Worm (Caenorhabditis elegans) whole organism, late embryonic: ENCODE measurements around the gene R07H5.16.

Experiments used
- C08G9.2 ChIP-seq: sonication (generic microtip); optimal IDR thresholded peaks from 2 replicates; lab custom pipeline; 2016; ENCODE audit warnings: mild to moderate bottlenecking, missing genetic modification characterization, moderate library complexity, missing compliant biosample characterization
- K02D7.2 ChIP-seq: sonication (generic microtip); optimal IDR thresholded peaks from 2 replicates; lab custom pipeline; 2017; ENCODE audit warnings: mild to moderate bottlenecking, missing genetic modification characterization, missing compliant biosample characterization
- Y22D7AL.16 ChIP-seq: sonication (generic microtip); optimal IDR thresholded peaks from 2 replicates; lab custom pipeline; 2016; ENCODE audit warnings: missing genetic modification characterization, missing compliant biosample characterization
- ceh-14 ChIP-seq: sonication (generic microtip); optimal IDR thresholded peaks from 2 replicates; lab custom pipeline; 2016; ENCODE audit warnings: missing genotype, missing genetic modification characterization, missing compliant biosample characterization
- ceh-18 ChIP-seq: sonication (generic microtip); optimal IDR thresholded peaks from 2 replicates; lab custom pipeline; 2016; ENCODE audit warnings: missing genetic modification characterization, missing compliant biosample characterization
- ceh-19 ChIP-seq: fragments of 200-800 bp; sonication (Bioruptor generic); optimal IDR thresholded peaks from 2 replicates; lab custom pipeline; 2018; ENCODE audit warnings: mild to moderate bottlenecking, missing genetic modification characterization, missing compliant biosample characterization
- ceh-31 ChIP-seq: sonication (generic microtip); optimal IDR thresholded peaks from 2 replicates; lab custom pipeline; 2016; ENCODE audit warnings: missing genetic modification characterization, missing compliant biosample characterization
- ceh-34 ChIP-seq: sonication (generic microtip); optimal IDR thresholded peaks from 2 replicates; lab custom pipeline; 2016; ENCODE audit warnings: mild to moderate bottlenecking, missing genetic modification characterization, missing compliant biosample characterization
- ceh-45 ChIP-seq: fragments of 200-800 bp; sonication (Bioruptor generic); IDR thresholded peaks from 2 replicates; pipeline ENCODE4 v1.3.6; 2022; ENCODE audit warnings: missing genetic modification reagents, missing genetic modification characterization, missing compliant biosample characterization
- ceh-48 ChIP-seq: sonication (generic microtip); optimal IDR thresholded peaks from 2 replicates; lab custom pipeline; 2016; ENCODE audit warnings: missing genetic modification characterization, inconsistent platforms, missing compliant biosample characterization
- che-1 ChIP-seq: sonication (generic microtip); optimal IDR thresholded peaks from 2 replicates; lab custom pipeline; 2016; ENCODE audit warnings: mild to moderate bottlenecking, missing genetic modification characterization, missing compliant biosample characterization
- dmd-4 ChIP-seq: sonication (generic microtip); optimal IDR thresholded peaks from 2 replicates; lab custom pipeline; 2016; ENCODE audit warnings: borderline replicate concordance, missing genetic modification characterization, missing compliant biosample characterization
- elt-2 ChIP-seq: sonication (generic microtip); optimal IDR thresholded peaks from 2 replicates; lab custom pipeline; 2016; ENCODE audit warnings: missing genetic modification reagents, missing genetic modification characterization, missing compliant biosample characterization
- elt-4 ChIP-seq: sonication (generic microtip); optimal IDR thresholded peaks from 2 replicates; lab custom pipeline; 2016; ENCODE audit warnings: missing genetic modification characterization, missing compliant biosample characterization
- ets-4 ChIP-seq: sonication (generic microtip); optimal IDR thresholded peaks from 2 replicates; lab custom pipeline; 2016; ENCODE audit warnings: missing genetic modification characterization, missing compliant biosample characterization
- fax-1 ChIP-seq: sonication (generic microtip); optimal IDR thresholded peaks from 2 replicates; lab custom pipeline; 2016; ENCODE audit warnings: missing genotype, missing genetic modification characterization, missing compliant biosample characterization
- fkh-10 ChIP-seq: fragments of 150-350 bp; optimal IDR thresholded peaks from 2 replicates; lab custom pipeline; 2014; ENCODE audit warnings: missing biosample characterization, missing genetic modification reagents, missing genetic modification characterization
- fkh-6 ChIP-seq: sonication (generic microtip); optimal IDR thresholded peaks from 2 replicates; lab custom pipeline; 2016; ENCODE audit warnings: missing genetic modification characterization, missing compliant biosample characterization
- hlh-13 ChIP-seq: fragments of 200-800 bp; sonication (Bioruptor generic); optimal IDR thresholded peaks from 2 replicates; lab custom pipeline; 2018; ENCODE audit warnings: mild to moderate bottlenecking, missing genetic modification characterization, missing compliant biosample characterization
- hlh-15 ChIP-seq: sonication (generic microtip); optimal IDR thresholded peaks from 2 replicates; lab custom pipeline; 2016; ENCODE audit warnings: missing genetic modification characterization, missing compliant biosample characterization
- lin-11 ChIP-seq: fragments of 200-800 bp; sonication (Bioruptor generic); optimal IDR thresholded peaks from 2 replicates; lab custom pipeline; 2018; ENCODE audit warnings: mild to moderate bottlenecking, missing genetic modification characterization, missing compliant biosample characterization
- npax-4 ChIP-seq: sonication (generic microtip); optimal IDR thresholded peaks from 2 replicates; lab custom pipeline; 2016; ENCODE audit warnings: missing genetic modification characterization, missing compliant biosample characterization
- pat-9 ChIP-seq: fragments of 200-800 bp; sonication (Bioruptor generic); optimal IDR thresholded peaks from 2 replicates; lab custom pipeline; 2018; ENCODE audit warnings: mild to moderate bottlenecking, missing genetic modification characterization, moderate library complexity, missing compliant biosample characterization
- pha-4 ChIP-seq: fragments of 150-350 bp; optimal IDR thresholded peaks from 2 replicates; lab custom pipeline; 2018; ENCODE audit warnings: missing biosample characterization, missing genetic modification reagents, missing genetic modification characterization
- pros-1 ChIP-seq: fragments of 150-350 bp; optimal IDR thresholded peaks from 2 replicates; lab custom pipeline; 2014; ENCODE audit warnings: missing biosample characterization, missing genetic modification reagents, missing genetic modification characterization
- sdc-2 ChIP-seq: sonication (generic microtip); optimal IDR thresholded peaks from 2 replicates; lab custom pipeline; 2016; ENCODE audit warnings: missing genotype, missing genetic modification characterization, missing compliant biosample characterization
- sox-4 ChIP-seq: sonication (generic microtip); optimal IDR thresholded peaks from 2 replicates; lab custom pipeline; 2017; ENCODE audit warnings: mild to moderate bottlenecking, missing genetic modification characterization, inconsistent platforms, missing compliant biosample characterization
- tbx-7 ChIP-seq: sonication (generic microtip); optimal IDR thresholded peaks from 2 replicates; lab custom pipeline; 2016; ENCODE audit warnings: missing genotype, missing genetic modification characterization, missing compliant biosample characterization
- unc-42 ChIP-seq: sonication (generic microtip); optimal IDR thresholded peaks from 2 replicates; lab custom pipeline; 2016; ENCODE audit warnings: missing genotype, missing genetic modification characterization, missing compliant biosample characterization
- unc-55 ChIP-seq: sonication (generic microtip); optimal IDR thresholded peaks from 2 replicates; lab custom pipeline; 2017; ENCODE audit warnings: missing biosample characterization, missing genetic modification reagents, missing genetic modification characterization

R07H5.16 gene

ce11 chrIV:11159886-11160285 is 39.2 kb upstream of the R07H5.16 start, which contains the start of gene mboa-4:
Gene mboa-4 (minus strand): TSS chrIV:11159986.
- no peak for TF ChIP-seq ceh-18 (tag; lab: Kevin White, UChicago)
- TF ChIP-seq sdc-2 (tag; lab: Kevin White, UChicago), result no peak
- TF ChIP-seq Y22D7AL.16 (tag; lab: Kevin White, UChicago), result no peak
- TF ChIP-seq che-1 (tag; lab: Kevin White, UChicago), result no peak
- TF ChIP-seq fkh-6 (tag; lab: Kevin White, UChicago), result no peak
- TF ChIP-seq K02D7.2, result no peak
- no peak for TF ChIP-seq sox-4 (tag; lab: Kevin White, UChicago)
- TF ChIP-seq lin-11 (tag; lab: Kevin White, UChicago), result no peak
- TF ChIP-seq ceh-48 (tag; lab: Kevin White, UChicago), result no peak
- no peak for TF ChIP-seq ceh-19 (GFP tag; lab: Kevin White, UChicago)

DNA sequence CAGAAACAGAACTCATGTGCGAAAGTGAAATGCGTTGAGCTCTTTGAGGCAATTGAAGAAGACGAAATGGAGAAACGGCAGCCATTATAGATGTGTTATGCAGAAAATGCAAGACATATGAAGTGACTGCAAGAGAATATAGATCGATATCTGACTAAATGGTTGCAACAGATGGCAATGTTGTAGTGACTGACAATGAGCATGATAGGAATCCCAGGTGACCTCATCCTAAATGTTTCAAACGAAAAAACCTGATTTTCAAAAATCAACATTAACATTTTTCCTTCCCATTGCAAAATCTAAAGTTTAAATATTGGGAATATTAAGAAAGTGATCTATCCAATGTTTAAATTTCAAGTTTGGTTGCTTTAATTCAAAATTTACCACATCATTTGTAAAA is 38.4 kb upstream of the R07H5.16 start, which contains the start of gene C08F8.15:
Gene C08F8.15, minus strand, starts transcription at position 101 of the 400 bp plus-strand sequence.
- TF ChIP-seq ceh-45 (GFP tag; lab: Robert Waterston, UW) (no peak), ceh-31 (tag; lab: Kevin White, UChicago) (no peak)

ce11 chrIV:11162451-11162850 is 36.7 kb upstream of the R07H5.16 start, which contains the start of gene fbxb-9:
Gene fbxb-9 (minus strand): TSS chrIV:11162551.
- TF ChIP-seq hlh-15 (tag; lab: Kevin White, UChicago) (no peak), ets-4 (tag; lab: Kevin White, UChicago) (no peak), unc-55 (GFP tag; lab: Kevin White, UChicago) (no peak), npax-4 (no peak), tbx-7 (tag; lab: Kevin White, UChicago) (no peak), ceh-14 (tag; lab: Kevin White, UChicago) (no peak), pha-4 (tag; lab: Kevin White, UChicago) (no peak), pros-1 (tag; lab: Kevin White, UChicago) (no peak), sox-4 (tag; lab: Kevin White, UChicago) (no peak), dmd-4 (no peak)

DNA sequence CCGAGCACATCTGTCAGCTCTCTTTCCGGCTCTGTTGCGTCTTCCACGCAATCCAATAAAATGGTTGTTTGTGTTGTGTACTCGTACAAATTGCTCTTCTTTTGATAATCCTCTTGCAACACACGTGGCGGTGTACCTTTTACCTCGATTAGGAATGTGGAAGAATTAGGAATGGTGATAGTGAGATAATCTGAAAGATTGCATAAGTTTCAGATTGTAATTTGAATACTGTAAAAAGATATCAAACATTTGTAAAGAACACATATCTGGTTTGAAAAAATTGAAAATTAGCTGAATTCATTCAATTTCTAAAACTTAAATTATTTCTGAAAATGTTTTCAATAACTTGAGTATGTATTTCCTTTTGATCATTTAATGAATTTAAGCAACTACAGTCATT is 34.3 kb upstream of the R07H5.16 start, which contains the start of gene C08F8.6:
Gene C08F8.6, minus strand, starts transcription at position 101 of the 400 bp plus-strand sequence.
- no peak for TF ChIP-seq elt-2
- no peak for TF ChIP-seq pat-9 (tag; lab: Kevin White, UChicago)
- TF ChIP-seq fkh-10 (GFP tag; lab: Kevin White, UChicago), result no peak

- TF ChIP-seq ceh-45 (GFP tag; lab: Robert Waterston, UW) (no peak), ceh-34 (no peak), pha-4 (tag; lab: Kevin White, UChicago) (no peak), fax-1 (tag; lab: Kevin White, UChicago) (no peak), hlh-13 (GFP tag; lab: Kevin White, UChicago) (no peak)
- TF ChIP-seq, all 69 proteins: peak for 0
These were observed 29.5 kb upstream of the R07H5.16 start, which contains the start of gene nhr-67 for ce11 chrIV:11169652-11170051. Gene nhr-67 (plus strand): TSS chrIV:11169748.

DNA sequence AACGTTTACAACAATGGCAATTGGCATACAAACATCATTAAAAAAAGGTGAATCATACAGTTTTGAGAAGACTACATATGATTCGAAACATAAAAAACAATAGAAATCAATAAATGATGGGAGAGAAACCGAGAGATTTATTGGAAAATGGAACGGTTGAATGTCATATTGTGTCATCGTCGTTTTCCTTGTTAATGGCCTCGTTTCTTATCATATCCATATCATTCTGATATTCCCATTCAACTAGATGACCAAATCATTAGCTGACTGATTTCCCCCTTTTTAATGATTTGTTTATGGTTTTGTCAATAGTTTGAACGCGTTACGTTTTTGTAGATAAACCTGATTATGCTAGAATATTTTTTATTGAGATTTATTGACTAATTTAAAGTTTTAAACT is 24.4 kb upstream of the R07H5.16 start:
- no peak for TF ChIP-seq ceh-19 (GFP tag; lab: Kevin White, UChicago)
- no peak for TF ChIP-seq ceh-34
- TF ChIP-seq pha-4 (tag; lab: Kevin White, UChicago), result no peak
- no peak for TF ChIP-seq unc-42 (tag; lab: Kevin White, UChicago)
- TF ChIP-seq fkh-6 (tag; lab: Kevin White, UChicago), result no peak
- TF ChIP-seq C08G9.2 (tag; lab: Kevin White, UChicago), result no peak

DNA sequence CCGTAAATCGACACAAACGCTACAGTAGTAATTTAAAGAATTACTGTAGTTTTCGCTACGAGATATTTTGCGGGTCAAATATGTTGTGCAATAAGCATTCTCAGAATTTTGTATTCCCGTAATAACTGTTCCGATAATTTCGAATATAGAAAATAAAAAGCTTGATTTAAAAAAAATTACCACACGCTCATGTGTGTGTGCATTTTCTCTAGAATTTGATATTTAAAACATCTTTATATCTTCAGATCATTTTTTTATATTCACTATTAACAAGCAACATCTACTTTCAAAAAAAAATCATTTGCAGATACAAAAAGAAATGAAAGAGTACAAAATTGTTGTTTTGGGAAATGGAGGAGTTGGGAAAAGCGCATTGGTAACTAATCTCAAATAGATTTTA is 22.2 kb upstream of the R07H5.16 start, which contains the start of gene rap-3:
Gene rap-3, plus strand, starts transcription at position 301 of the 400 bp plus-strand sequence.
- TF ChIP-seq sox-4 (tag; lab: Kevin White, UChicago), result no peak
- no peak for TF ChIP-seq elt-4
- no peak for TF ChIP-seq fax-1 (tag; lab: Kevin White, UChicago)
